Worm (Caenorhabditis elegans) whole organism, mixed stage, embryonic: Measurements from ENCODE around the gene str-207.

Experiments used
- blmp-1 ChIP-seq: fragments of 150-350 bp; optimal IDR thresholded peaks from 2 replicates; lab custom pipeline; 2014; ENCODE audit warnings: missing biosample characterization, missing genetic modification characterization
- ceh-39 ChIP-seq: fragments of 150-350 bp; optimal IDR thresholded peaks from 2 replicates; lab custom pipeline; 2014; ENCODE audit warnings: missing biosample characterization, missing genetic modification characterization
- elt-1 ChIP-seq: sonication (generic microtip); optimal IDR thresholded peaks from 2 replicates; lab custom pipeline; 2017; ENCODE audit warnings: missing genetic modification characterization, mild to moderate bottlenecking, missing compliant biosample characterization, antibody characterized with exemption, moderate library complexity, borderline replicate concordance; ENCODE audit not compliant: insufficient read depth
- lin-13 ChIP-seq: fragments of 150-350 bp; optimal IDR thresholded peaks from 2 replicates; lab custom pipeline; 2014; ENCODE audit warnings: missing biosample characterization, missing genetic modification characterization
- mep-1 ChIP-seq: fragments of 150-350 bp; optimal IDR thresholded peaks from 2 replicates; lab custom pipeline; 2017; ENCODE audit warnings: missing biosample characterization, missing genetic modification reagents, missing genetic modification characterization, inconsistent platforms
- pha-4 ChIP-seq: fragments of 150-350 bp; optimal IDR thresholded peaks from 2 replicates; lab custom pipeline; 2018; ENCODE audit warnings: missing biosample characterization, missing genetic modification reagents, missing genetic modification characterization
- snpc-4 ChIP-seq: fragments of 150-350 bp; optimal IDR thresholded peaks from 2 replicates; lab custom pipeline; 2014; ENCODE audit warnings: missing biosample characterization, missing genetic modification characterization
- sptf-1 ChIP-seq: sonication (generic microtip); optimal IDR thresholded peaks from 2 replicates; lab custom pipeline; 2017; ENCODE audit warnings: mild to moderate bottlenecking, missing genetic modification characterization, moderate library complexity, missing compliant biosample characterization
- unc-62 ChIP-seq: fragments of 150-350 bp; optimal IDR thresholded peaks from 2 replicates; lab custom pipeline; 2014; ENCODE audit warnings: missing biosample characterization, missing genetic modification reagents, missing genetic modification characterization

DNA sequence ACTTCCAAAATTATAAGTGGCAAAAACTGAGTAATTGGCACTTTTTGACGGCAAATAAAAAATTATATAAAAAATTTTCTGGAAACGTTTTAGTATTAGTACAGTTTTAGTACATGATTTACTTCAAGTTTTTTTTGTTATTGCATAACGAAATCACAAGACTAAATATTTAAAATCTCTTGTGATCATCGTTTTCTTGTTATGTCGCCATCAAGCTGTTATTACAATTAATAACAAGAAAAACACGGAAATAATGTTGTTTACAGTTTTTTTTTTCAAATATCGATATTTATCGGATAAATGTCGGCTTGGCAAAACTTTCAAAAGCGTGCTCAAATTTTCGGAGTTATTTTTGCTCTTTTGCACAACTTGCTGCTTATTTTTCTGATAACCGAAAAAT lies 2.9 kb upstream of the str-207 start, which contains the start of gene str-209:
- TF ChIP-seq mep-1 (tag; lab: Kevin White, UChicago) = no peak
- TF ChIP-seq elt-1 = no peak
- no peak for TF ChIP-seq unc-62 (GFP tag; lab: Kevin White, UChicago)
- no peak for TF ChIP-seq lin-13 (tag; lab: Kevin White, UChicago)
- no peak for TF ChIP-seq snpc-4 (tag; lab: Kevin White, UChicago)
- TF ChIP-seq sptf-1 (tag; lab: Kevin White, UChicago) = no peak
- no peak for TF ChIP-seq blmp-1 (tag; lab: Kevin White, UChicago)
- TF ChIP-seq pha-4 (tag; lab: Kevin White, UChicago) = no peak
- TF ChIP-seq ceh-39 (tag; lab: Kevin White, UChicago) = no peak
